Worm (Caenorhabditis elegans) whole organism, midembryonic: ENCODE results near the gene ctsa-2.

Experiments used
- T22C8.4 ChIP-seq: fragments of 200-800 bp; sonication (Bioruptor generic); IDR thresholded peaks from 2 replicates; pipeline ENCODE4 v1.3.6; 2022; ENCODE audit warnings: missing genetic modification characterization, missing compliant biosample characterization
- cog-1 ChIP-seq: sonication (generic microtip); optimal IDR thresholded peaks from 2 replicates; lab custom pipeline; 2016; ENCODE audit warnings: missing genetic modification characterization, missing compliant biosample characterization
- flt-1 ChIP-seq: fragments of 200-800 bp; sonication (Bioruptor generic); IDR thresholded peaks from 2 replicates; pipeline ENCODE4 v1.3.6; 2022; ENCODE audit warnings: missing genetic modification characterization, missing compliant biosample characterization
- klf-2 ChIP-seq: fragments of 200-800 bp; sonication (Bioruptor generic); conservative IDR thresholded peaks from 2 replicates; pipeline ENCODE4 v1.3.6; 2022; ENCODE audit warnings: missing genetic modification reagents, missing genetic modification characterization, missing compliant biosample characterization
- med-1 ChIP-seq: sonication (generic microtip); optimal IDR thresholded peaks from 2 replicates; lab custom pipeline; 2017; ENCODE audit warnings: missing genetic modification characterization, mild to moderate bottlenecking, missing compliant biosample characterization, antibody characterized with exemption, missing genetic modification reagents; ENCODE audit not compliant: insufficient read depth
- ref-1 ChIP-seq: fragments of 200-800 bp; sonication (Bioruptor generic); conservative IDR thresholded peaks from 2 replicates; pipeline ENCODE4 v1.3.6; 2022; ENCODE audit warnings: missing genetic modification reagents, missing genetic modification characterization, missing compliant biosample characterization
- tab-1 ChIP-seq: fragments of 200-800 bp; sonication (Bioruptor generic); IDR thresholded peaks from 2 replicates; pipeline ENCODE4 v1.3.6; 2022; ENCODE audit warnings: missing genetic modification characterization, missing compliant biosample characterization
- ztf-23 ChIP-seq: fragments of 200-800 bp; sonication (Bioruptor generic); IDR thresholded peaks from 2 replicates; pipeline ENCODE4 v1.3.6; 2022; ENCODE audit warnings: missing genetic modification reagents, missing genetic modification characterization, missing compliant biosample characterization
- ztf-29 ChIP-seq: fragments of 200-800 bp; sonication (Bioruptor generic); IDR thresholded peaks from 2 replicates; pipeline ENCODE4 v1.3.6; 2022; ENCODE audit warnings: missing genetic modification reagents, missing genetic modification characterization, missing compliant biosample characterization

The ctsa-2 gene

DNA sequence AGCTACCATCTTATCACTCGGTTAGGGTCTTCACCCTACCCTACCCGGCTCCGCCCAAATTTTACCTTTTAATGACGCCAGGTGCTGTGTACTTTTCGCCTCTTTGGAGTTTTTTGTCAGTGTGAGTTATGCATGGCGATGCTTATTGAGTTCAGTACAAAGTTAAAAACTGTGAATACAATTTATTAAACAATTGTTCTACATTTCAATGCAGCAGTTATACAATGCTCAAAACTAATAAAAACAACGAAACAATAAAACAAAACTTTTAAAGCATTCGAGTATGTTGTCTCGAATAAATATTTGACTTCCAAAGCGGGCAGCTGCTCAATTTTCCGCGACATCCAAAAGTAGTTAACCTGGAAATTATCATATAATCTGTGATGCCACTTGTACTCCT, at the start of gene ctsa-2:
Gene ctsa-2, minus strand, starts transcription at position 101 of the 400 bp plus-strand sequence.
- TF ChIP-seq flt-1 (GFP tag; lab: Robert Waterston, UW) (no peak), ztf-23 (no peak), ref-1 (GFP tag; lab: Robert Waterston, UW) (no peak), ztf-29 (GFP tag; lab: Robert Waterston, UW) (no peak), tab-1 (no peak), T22C8.4 (GFP tag; lab: Robert Waterston, UW) (no peak), med-1 (GFP tag; lab: Kevin White, UChicago) (no peak), klf-2 (GFP tag; lab: Robert Waterston, UW) (no peak), cog-1 (tag; lab: Kevin White, UChicago) (no peak)

DNA sequence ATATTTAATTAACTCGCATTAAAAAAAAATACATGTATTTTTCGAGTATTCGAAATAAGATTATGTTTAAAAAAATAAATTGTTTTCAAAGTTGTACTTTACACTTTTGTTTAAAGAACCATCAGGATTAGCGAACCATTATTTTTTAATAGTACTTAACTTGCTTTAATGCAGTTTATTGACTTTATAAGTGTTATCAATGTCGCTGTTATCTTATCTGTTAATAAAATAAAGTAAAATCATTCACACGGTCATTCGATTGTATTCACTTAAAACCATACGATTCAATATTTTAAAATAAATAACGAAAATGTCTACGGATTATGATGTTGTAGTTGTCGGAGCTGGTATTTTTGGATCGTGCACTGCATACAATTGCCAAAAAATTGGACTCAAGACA, 46.1 kb upstream of the ctsa-2 start, which contains the start of gene C15B12.1:
Gene C15B12.1, plus strand, starts transcription at position 271 of the 400 bp plus-strand sequence.
- TF ChIP-seq med-1 (GFP tag; lab: Kevin White, UChicago), result no peak
- TF ChIP-seq tab-1, result no peak
- TF ChIP-seq T22C8.4 (GFP tag; lab: Robert Waterston, UW), result no peak
- no peak for TF ChIP-seq klf-2 (GFP tag; lab: Robert Waterston, UW)
- TF ChIP-seq ztf-23, result no peak
- TF ChIP-seq cog-1 (tag; lab: Kevin White, UChicago), result no peak
- TF ChIP-seq ref-1 (GFP tag; lab: Robert Waterston, UW), result no peak
- TF ChIP-seq ztf-29 (GFP tag; lab: Robert Waterston, UW), result no peak
- TF ChIP-seq flt-1 (GFP tag; lab: Robert Waterston, UW), result no peak

DNA sequence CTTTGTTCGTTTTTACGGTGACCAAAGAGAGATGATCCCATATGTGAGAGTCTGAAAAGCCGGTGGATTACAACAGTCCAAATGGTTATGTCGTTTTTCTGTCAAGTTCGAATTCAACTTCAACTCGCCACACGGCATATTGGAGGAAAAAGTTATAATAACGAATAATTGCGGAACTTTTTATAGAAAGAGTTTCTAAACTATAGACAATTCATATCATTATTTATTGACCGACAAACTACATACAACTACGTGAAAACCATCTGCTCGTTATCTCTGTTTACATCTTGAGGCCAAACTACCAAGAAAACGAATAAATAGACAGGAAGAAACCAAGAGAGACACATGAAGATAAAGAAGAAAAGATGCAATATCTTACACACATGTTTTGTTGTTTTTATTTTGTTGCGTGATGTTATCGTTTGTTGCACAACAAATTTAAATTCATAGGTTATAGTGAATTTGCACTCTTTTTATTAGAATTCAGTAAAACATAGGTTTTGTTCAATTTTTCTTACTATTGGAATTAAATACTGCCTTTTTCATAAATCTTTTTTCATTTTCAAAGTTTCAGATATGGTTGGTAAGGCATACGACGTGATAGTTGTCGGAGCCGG, 43.4 kb upstream of the ctsa-2 start, which contains the start of the genes C15B12.4 and C15B12.8:
Gene C15B12.4, minus strand, starts transcription at position 51 of the 617 bp plus-strand sequence.
Gene C15B12.8, plus strand, starts transcription at position 567 of the 617 bp plus-strand sequence.
- TF ChIP-seq klf-2 (GFP tag; lab: Robert Waterston, UW) (no peak), ztf-29 (GFP tag; lab: Robert Waterston, UW) (no peak), ref-1 (GFP tag; lab: Robert Waterston, UW) (no peak), cog-1 (tag; lab: Kevin White, UChicago) (no peak), T22C8.4 (GFP tag; lab: Robert Waterston, UW) (no peak), ztf-23 (no peak), tab-1 (no peak), med-1 (GFP tag; lab: Kevin White, UChicago) (no peak), flt-1 (GFP tag; lab: Robert Waterston, UW) (no peak)

DNA sequence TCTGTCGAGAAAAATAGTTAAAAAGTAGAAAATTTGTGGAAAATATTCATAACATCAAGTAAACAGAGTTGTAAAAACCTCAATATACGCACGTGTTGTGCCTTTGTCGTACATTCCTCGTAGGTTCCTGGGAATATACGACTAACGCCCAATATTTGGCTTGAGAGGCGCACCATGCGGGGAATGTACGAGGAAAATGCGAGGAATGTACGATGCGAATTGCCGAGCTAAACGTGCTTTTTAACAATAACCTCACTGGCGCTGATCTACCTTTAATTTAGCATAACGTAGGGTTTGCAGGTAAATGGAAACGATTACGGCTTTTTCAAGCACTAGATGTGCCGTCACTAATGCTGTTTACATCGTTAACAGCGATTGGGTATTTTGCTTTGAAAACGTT, 38.1 kb upstream of the ctsa-2 start, which contains the start of gene C15B12.9:
Gene C15B12.9, plus strand, starts transcription at position 301 of the 400 bp plus-strand sequence.
- TF ChIP-seq med-1 (GFP tag; lab: Kevin White, UChicago) (no peak), klf-2 (GFP tag; lab: Robert Waterston, UW) (no peak), ztf-29 (GFP tag; lab: Robert Waterston, UW) (no peak), ztf-23 (no peak), T22C8.4 (GFP tag; lab: Robert Waterston, UW) (no peak), tab-1 (no peak), flt-1 (GFP tag; lab: Robert Waterston, UW) (no peak), ref-1 (GFP tag; lab: Robert Waterston, UW) (no peak), cog-1 (tag; lab: Kevin White, UChicago) (no peak)

ce11 chrX:6467462-6467861, 37.1 kb upstream of the ctsa-2 start, which contains the start of gene C15B12.3:
TSS of gene C15B12.3 (minus strand) at chrX:6467562.
- TF ChIP-seq cog-1 (tag; lab: Kevin White, UChicago) (no peak), ztf-29 (GFP tag; lab: Robert Waterston, UW) (no peak), med-1 (GFP tag; lab: Kevin White, UChicago) (no peak), flt-1 (GFP tag; lab: Robert Waterston, UW) (no peak), T22C8.4 (GFP tag; lab: Robert Waterston, UW) (no peak), tab-1 (no peak), ztf-23 (no peak), ref-1 (GFP tag; lab: Robert Waterston, UW) (no peak), klf-2 (GFP tag; lab: Robert Waterston, UW) (no peak)

- no peak for TF ChIP-seq ref-1 (GFP tag; lab: Robert Waterston, UW)
- TF ChIP-seq flt-1 (GFP tag; lab: Robert Waterston, UW), result no peak
- no peak for TF ChIP-seq T22C8.4 (GFP tag; lab: Robert Waterston, UW)
- no peak for TF ChIP-seq tab-1
- no peak for TF ChIP-seq ztf-23
- TF ChIP-seq cog-1 (tag; lab: Kevin White, UChicago), result no peak
Measured at ce11 chrX:6462995-6463462, 32.6 kb upstream of the ctsa-2 start, which contains the start of gene C15B12.2. TSS of gene C15B12.2 (plus strand) at chrX:6463412.

DNA sequence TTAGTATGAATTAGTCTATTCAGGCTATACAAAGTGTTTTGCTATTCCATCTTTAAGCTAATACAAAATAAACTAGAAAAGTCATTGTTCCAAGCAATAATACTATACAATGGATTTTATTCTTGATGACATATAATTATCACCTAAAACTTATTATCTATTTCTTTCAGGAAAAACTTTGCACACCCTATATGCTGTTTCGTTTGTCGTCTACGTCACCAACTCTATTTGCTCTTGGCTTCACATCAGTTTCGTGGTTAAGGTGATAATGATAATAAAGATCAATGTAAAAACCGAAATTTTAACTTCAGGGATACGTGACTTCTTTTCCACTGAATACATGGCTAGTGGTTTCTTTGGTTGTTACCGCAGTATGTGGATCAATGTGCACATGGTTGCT, 32.1 kb upstream of the ctsa-2 start:
- TF ChIP-seq T22C8.4 (GFP tag; lab: Robert Waterston, UW) (no peak), med-1 (GFP tag; lab: Kevin White, UChicago) (no peak), ztf-29 (GFP tag; lab: Robert Waterston, UW) (no peak), cog-1 (tag; lab: Kevin White, UChicago) (no peak), ztf-23 (no peak), klf-2 (GFP tag; lab: Robert Waterston, UW) (no peak), flt-1 (GFP tag; lab: Robert Waterston, UW) (no peak), ref-1 (GFP tag; lab: Robert Waterston, UW) (no peak), tab-1 (no peak)

ce11 chrX:6461729-6462128, 31.3 kb upstream of the ctsa-2 start, which contains the start of gene K04E7.1:
TSS of gene K04E7.1 (plus strand) at chrX:6462029.
- TF ChIP-seq ref-1 (GFP tag; lab: Robert Waterston, UW), result no peak
- no peak for TF ChIP-seq ztf-29 (GFP tag; lab: Robert Waterston, UW)
- TF ChIP-seq flt-1 (GFP tag; lab: Robert Waterston, UW), result no peak
- TF ChIP-seq ztf-23, result no peak
- no peak for TF ChIP-seq tab-1
- TF ChIP-seq med-1 (GFP tag; lab: Kevin White, UChicago), result no peak
- TF ChIP-seq klf-2 (GFP tag; lab: Robert Waterston, UW), result no peak
- TF ChIP-seq T22C8.4 (GFP tag; lab: Robert Waterston, UW), result no peak
- TF ChIP-seq cog-1 (tag; lab: Kevin White, UChicago), result no peak
